Worm (Caenorhabditis elegans): ENCODE results near the gene F57B9.8.
A peak's percentile ranks its signal among the peaks of the same experiment; 100 is the strongest.

Gene F57B9.8

ce11 chrIII:6970744-6971143 lies 35.6 kb upstream of the F57B9.8 start:
- TF ChIP-seq B0310.2 (tag; optimal IDR thresholded peaks at IDR 0.05) (no peak), hmbx-1 (tag; optimal IDR thresholded peaks at IDR 0.05) (no peak), flt-1 (GFP tag; IDR thresholded peaks at IDR 0.05) (no peak), scrt-1 (GFP tag; IDR thresholded peaks at IDR 0.05) (no peak), ets-7 (tag; optimal IDR thresholded peaks at IDR 0.05) (no peak), tra-4 (tag; optimal IDR thresholded peaks at IDR 0.05) (no peak), tbx-11 (GFP tag; IDR thresholded peaks at IDR 0.05) (no peak), tbx-37 (GFP tag; conservative IDR thresholded peaks at IDR 0.05) (no peak), sea-1 (GFP tag; conservative IDR thresholded peaks at IDR 0.05) (no peak), ama-1 (optimal IDR thresholded peaks at IDR 0.05) (no peak), ceh-36 (tag; optimal IDR thresholded peaks at IDR 0.05) (no peak), hnd-1 (tag; optimal IDR thresholded peaks at IDR 0.05) (no peak), hmg-4 (GFP tag; optimal IDR thresholded peaks at IDR 0.05) (no peak), aly-1 (tag; optimal IDR thresholded peaks at IDR 0.05) (no peak)

ce11 chrIII:6969781-6970342 lies 34.7 kb upstream of the F57B9.8 start:
- TF ChIP-seq hmg-4 (GFP tag; optimal IDR thresholded peaks at IDR 0.05) (no peak), flt-1 (GFP tag; IDR thresholded peaks at IDR 0.05) (no peak), scrt-1 (GFP tag; IDR thresholded peaks at IDR 0.05) (no peak), tbx-11 (GFP tag; IDR thresholded peaks at IDR 0.05) (no peak), ceh-13 (GFP tag; optimal IDR thresholded peaks at IDR 0.05) (no peak), tra-4 (tag; optimal IDR thresholded peaks at IDR 0.05) (no peak), sea-1 (GFP tag; conservative IDR thresholded peaks at IDR 0.05) (no peak), ets-7 (tag; optimal IDR thresholded peaks at IDR 0.05) (no peak), hmbx-1 (tag; optimal IDR thresholded peaks at IDR 0.05) (no peak), hnd-1 (tag; optimal IDR thresholded peaks at IDR 0.05) (no peak), tbx-37 (GFP tag; conservative IDR thresholded peaks at IDR 0.05) (no peak), ama-1 (optimal IDR thresholded peaks at IDR 0.05) (no peak)

- no peak for TF ChIP-seq tra-4 (tag; optimal IDR thresholded peaks at IDR 0.05)
Measured at ce11 chrIII:6969090-6969489, 34.0 kb upstream of the F57B9.8 start, which contains the start of gene F31E3.12. Gene F31E3.12 (plus strand): TSS chrIII:6969390.

ce11 chrIII:6968655-6969054 lies 33.5 kb upstream of the F57B9.8 start:
- no peak for TF ChIP-seq hnd-1 (tag; optimal IDR thresholded peaks at IDR 0.05)

- TF ChIP-seq ets-7 (tag; optimal IDR thresholded peaks at IDR 0.05) (no peak), hmbx-1 (tag; optimal IDR thresholded peaks at IDR 0.05) (no peak), B0310.2 (tag; optimal IDR thresholded peaks at IDR 0.05) (no peak), F13C5.2 (tag; optimal IDR thresholded peaks at IDR 0.05) (no peak), sea-1 (GFP tag; conservative IDR thresholded peaks at IDR 0.05) (no peak), flt-1 (GFP tag; IDR thresholded peaks at IDR 0.05) (no peak), hmg-4 (GFP tag; optimal IDR thresholded peaks at IDR 0.05) (no peak), hnd-1 (tag; optimal IDR thresholded peaks at IDR 0.05) (no peak), scrt-1 (GFP tag; IDR thresholded peaks at IDR 0.05) (no peak), ceh-36 (tag; optimal IDR thresholded peaks at IDR 0.05) (no peak), tra-4 (tag; optimal IDR thresholded peaks at IDR 0.05) (no peak), tbx-37 (GFP tag; conservative IDR thresholded peaks at IDR 0.05) (no peak), tbx-11 (GFP tag; IDR thresholded peaks at IDR 0.05) (no peak)
Measured at ce11 chrIII:6968080-6968639, 33.0 kb upstream of the F57B9.8 start, which contains the start of gene panl-2. Gene panl-2 (minus strand): TSS chrIII:6968130.

ce11 chrIII:6961937-6962504 lies 26.9 kb upstream of the F57B9.8 start, which contains the start of the genes rpn-6.1 and F57B9.1:
Gene rpn-6.1 (minus strand): TSS chrIII:6962001.
Gene F57B9.1 (plus strand): TSS chrIII:6962090.
- TF ChIP-seq B0310.2 (tag; optimal IDR thresholded peaks at IDR 0.05) (no peak), scrt-1 (GFP tag; IDR thresholded peaks at IDR 0.05) (no peak), flt-1 (GFP tag; IDR thresholded peaks at IDR 0.05) (no peak), tbx-37 (GFP tag; conservative IDR thresholded peaks at IDR 0.05) (no peak), hnd-1 (tag; optimal IDR thresholded peaks at IDR 0.05) (no peak), ets-7 (tag; optimal IDR thresholded peaks at IDR 0.05) (no peak), hmbx-1 (tag; optimal IDR thresholded peaks at IDR 0.05) (no peak)

- TF ChIP-seq ceh-13 (GFP tag; optimal IDR thresholded peaks at IDR 0.05) (no peak), F13C5.2 (tag; optimal IDR thresholded peaks at IDR 0.05) (peak; percentile 8)
Measured at ce11 chrIII:6961167-6961566, 26.0 kb upstream of the F57B9.8 start.

- TF ChIP-seq hmbx-1 (tag; optimal IDR thresholded peaks at IDR 0.05) (no peak), flt-1 (GFP tag; IDR thresholded peaks at IDR 0.05) (no peak), sea-1 (GFP tag; conservative IDR thresholded peaks at IDR 0.05) (no peak), tbx-37 (GFP tag; conservative IDR thresholded peaks at IDR 0.05) (no peak), pes-1 (GFP tag; IDR thresholded peaks at IDR 0.05) (no peak), hmg-4 (GFP tag; optimal IDR thresholded peaks at IDR 0.05) (no peak)
Measured at ce11 chrIII:6958674-6959241, 23.6 kb upstream of the F57B9.8 start.
